Worm (Caenorhabditis elegans): ENCODE data around the gene dpr-1.

- TF ChIP-seq ceh-91 (GFP tag; IDR thresholded peaks at IDR 0.05) (no peak), repo-1 (tag; optimal IDR thresholded peaks at IDR 0.05) (no peak), cebp-2 (GFP tag; IDR thresholded peaks at IDR 0.05) (no peak)
These were observed 18.1 kb downstream of the dpr-1 start, which contains the start of gene srxa-11 for ce11 chrV:13923851-13924250.
